2 worm cellular contexts compared by ENCODE assay signal in the genomic region with DNA sequence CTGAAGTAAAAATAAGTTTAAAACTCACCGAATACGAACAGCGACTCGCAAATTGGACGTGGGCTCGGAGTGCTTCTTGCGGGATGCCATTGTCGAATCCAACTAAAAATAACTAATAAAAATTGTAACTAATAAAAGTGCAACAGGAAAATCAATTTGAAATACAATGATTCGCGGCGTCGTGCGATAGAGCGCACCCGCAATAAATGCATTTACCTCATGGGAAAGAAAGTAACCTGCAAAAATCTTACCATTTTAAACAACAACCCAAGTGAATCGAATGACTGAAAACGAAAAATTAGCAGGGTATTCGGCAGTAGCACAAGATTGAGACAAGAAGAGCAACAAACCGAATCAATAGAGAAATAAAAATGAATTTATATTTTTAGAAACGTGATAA.
TF ChIP-seq lines count a peak whose summit lies in the region.

A gene (minus strand): TSS at position 359 of the 400 bp plus-strand sequence.

TF ChIP-seq in whole organism, L1 larva, 84 proteins besides CTCF, POLR2A, EP300 and RAD21 (continued from another document):
- TF ChIP-seq blmp-1 (tag; optimal IDR thresholded peaks at IDR 0.05; lab: Kevin White, UChicago) (no peak), nhr-20 (tag; optimal IDR thresholded peaks at IDR 0.05; lab: Kevin White, UChicago) (peak; percentile 13), nhr-77 (tag; optimal IDR thresholded peaks at IDR 0.05; lab: Kevin White, UChicago) (no peak), nhr-19 (GFP tag; conservative IDR thresholded peaks at IDR 0.05; lab: Robert Waterston, UW) (no peak), pqm-1 (tag; optimal IDR thresholded peaks at IDR 0.05; lab: Kevin White, UChicago) (no peak), mab-9 (GFP tag; IDR thresholded peaks at IDR 0.05; lab: Robert Waterston, UW) (no peak)

TF ChIP-seq in whole organism, L4 larva, 104 proteins besides CTCF, POLR2A, EP300 and RAD21 (continued from another document):
- TF ChIP-seq unc-130 (GFP tag; optimal IDR thresholded peaks at IDR 0.05; lab: Kevin White, UChicago) (no peak), lsy-2 (tag; optimal IDR thresholded peaks at IDR 0.05; lab: Kevin White, UChicago) (no peak), madf-9 (GFP tag; conservative IDR thresholded peaks at IDR 0.05; lab: Robert Waterston, UW) (no peak), ceh-20 (GFP tag; IDR thresholded peaks at IDR 0.05; lab: Robert Waterston, UW) (no peak), Y5F2A.4 (GFP tag; optimal IDR thresholded peaks at IDR 0.05; lab: Kevin White, UChicago) (no peak), jun-1 (tag; optimal IDR thresholded peaks at IDR 0.05; lab: Kevin White, UChicago) (no peak), F49E8.2 (tag; optimal IDR thresholded peaks at IDR 0.05; lab: Kevin White, UChicago; ENCODE audit: borderline replicate concordance) (no peak), ztf-7 (tag; optimal IDR thresholded peaks at IDR 0.05; lab: Kevin White, UChicago) (no peak), mxl-3 (GFP tag; optimal IDR thresholded peaks at IDR 0.05; lab: Kevin White, UChicago) (no peak), nhr-41 (GFP tag; IDR thresholded peaks at IDR 0.05; lab: Robert Waterston, UW) (no peak), ZK546.5 (tag; optimal IDR thresholded peaks at IDR 0.05; lab: Kevin White, UChicago) (no peak), zip-2 (tag; optimal IDR thresholded peaks at IDR 0.05; lab: Kevin White, UChicago) (no peak), ZK337.2 (GFP tag; IDR thresholded peaks at IDR 0.05; lab: Robert Waterston, UW) (no peak), saeg-2 (GFP tag; IDR thresholded peaks at IDR 0.05; lab: Robert Waterston, UW) (no peak), ceh-44 (GFP tag; IDR thresholded peaks at IDR 0.05; lab: Robert Waterston, UW) (no peak), dpl-1 (GFP tag; optimal IDR thresholded peaks at IDR 0.05; lab: Kevin White, UChicago) (peak; percentile 73), daf-12 (tag; optimal IDR thresholded peaks at IDR 0.05; lab: Kevin White, UChicago) (no peak), ama-1 (optimal IDR thresholded peaks at IDR 0.05; lab: Kevin White, UChicago) (no peak), pqm-1 (tag; optimal IDR thresholded peaks at IDR 0.05; lab: Kevin White, UChicago) (no peak), fos-1 (tag; optimal IDR thresholded peaks at IDR 0.05; lab: Kevin White, UChicago) (no peak), unc-39 (tag; optimal IDR thresholded peaks at IDR 0.05; lab: Kevin White, UChicago) (no peak), nhr-11 (tag; optimal IDR thresholded peaks at IDR 0.05; lab: Kevin White, UChicago) (no peak), dmd-6 (GFP tag; IDR thresholded peaks at IDR 0.05; lab: Robert Waterston, UW) (no peak)
